Worm (Caenorhabditis elegans) whole organism, early embryonic: Measurements from ENCODE around the gene srt-74.
A peak's percentile ranks its signal among the peaks of the same experiment; 100 is the strongest.

Experiments
- B0310.2 ChIP-seq: sonication (generic microtip); optimal IDR thresholded peaks from 2 replicates; lab custom pipeline; 2016; ENCODE audit warnings: mild to moderate bottlenecking, missing genetic modification characterization, missing compliant biosample characterization
- F13C5.2 ChIP-seq: sonication (generic microtip); optimal IDR thresholded peaks from 2 replicates; lab custom pipeline; 2017; ENCODE audit warnings: mild to moderate bottlenecking, missing genetic modification characterization, inconsistent platforms, missing compliant biosample characterization
- aly-1 ChIP-seq: sonication (generic microtip); optimal IDR thresholded peaks from 2 replicates; lab custom pipeline; 2016; ENCODE audit warnings: missing genetic modification characterization, missing compliant biosample characterization
- ama-1 ChIP-seq: fragments of 150-350 bp; optimal IDR thresholded peaks from 2 replicates; lab custom pipeline; 2014
- ceh-13 ChIP-seq: fragments of 200-800 bp; sonication (Bioruptor generic); optimal IDR thresholded peaks from 2 replicates; lab custom pipeline; 2018; ENCODE audit warnings: mild to moderate bottlenecking, missing genetic modification characterization, missing compliant biosample characterization
- ceh-36 ChIP-seq: sonication (generic microtip); optimal IDR thresholded peaks from 2 replicates; lab custom pipeline; 2016; ENCODE audit warnings: missing genetic modification characterization, inconsistent platforms, missing compliant biosample characterization
- ets-7 ChIP-seq: sonication (generic microtip); optimal IDR thresholded peaks from 2 replicates; lab custom pipeline; 2016; ENCODE audit warnings: missing genotype, missing genetic modification characterization, missing compliant biosample characterization
- flt-1 ChIP-seq: fragments of 200-800 bp; sonication (Bioruptor generic); IDR thresholded peaks from 2 replicates; pipeline ENCODE4 v1.3.6; 2022; ENCODE audit warnings: missing genetic modification characterization, missing compliant biosample characterization
- hmbx-1 ChIP-seq: sonication (generic microtip); optimal IDR thresholded peaks from 2 replicates; lab custom pipeline; 2016; ENCODE audit warnings: mild to moderate bottlenecking, missing genetic modification characterization, missing compliant biosample characterization
- hmg-4 ChIP-seq: fragments of 200-800 bp; sonication (Bioruptor generic); optimal IDR thresholded peaks from 2 replicates; lab custom pipeline; 2018; ENCODE audit warnings: mild to moderate bottlenecking, missing genetic modification characterization, missing compliant biosample characterization
- hnd-1 ChIP-seq: sonication (generic microtip); optimal IDR thresholded peaks from 2 replicates; lab custom pipeline; 2016; ENCODE audit warnings: missing genetic modification characterization, missing compliant biosample characterization
- pes-1 ChIP-seq: fragments of 200-800 bp; sonication (Bioruptor generic); IDR thresholded peaks from 2 replicates; pipeline ENCODE4 v1.3.6; 2022; ENCODE audit warnings: missing genetic modification reagents, missing genetic modification characterization, missing compliant biosample characterization
- scrt-1 ChIP-seq: fragments of 200-800 bp; sonication (Bioruptor generic); IDR thresholded peaks from 2 replicates; pipeline ENCODE4 v1.3.6; 2022; ENCODE audit warnings: missing genetic modification characterization, missing compliant biosample characterization
- sea-1 ChIP-seq: fragments of 200-800 bp; sonication (Bioruptor generic); conservative IDR thresholded peaks from 2 replicates; pipeline ENCODE4 v1.3.6; 2022; ENCODE audit warnings: missing genetic modification characterization, missing compliant biosample characterization
- tbx-11 ChIP-seq: fragments of 200-800 bp; sonication (Bioruptor generic); IDR thresholded peaks from 2 replicates; pipeline ENCODE4 v1.3.6; 2022; ENCODE audit warnings: missing genetic modification characterization, missing compliant biosample characterization
- tbx-37 ChIP-seq: fragments of 200-800 bp; sonication (Bioruptor generic); conservative IDR thresholded peaks from 2 replicates; pipeline ENCODE4 v1.3.6; 2022; ENCODE audit warnings: missing genetic modification reagents, missing genetic modification characterization, missing compliant biosample characterization
- tra-4 ChIP-seq: sonication (generic microtip); optimal IDR thresholded peaks from 2 replicates; lab custom pipeline; 2017; ENCODE audit warnings: missing genetic modification characterization, missing compliant biosample characterization

srt-74 gene

DNA sequence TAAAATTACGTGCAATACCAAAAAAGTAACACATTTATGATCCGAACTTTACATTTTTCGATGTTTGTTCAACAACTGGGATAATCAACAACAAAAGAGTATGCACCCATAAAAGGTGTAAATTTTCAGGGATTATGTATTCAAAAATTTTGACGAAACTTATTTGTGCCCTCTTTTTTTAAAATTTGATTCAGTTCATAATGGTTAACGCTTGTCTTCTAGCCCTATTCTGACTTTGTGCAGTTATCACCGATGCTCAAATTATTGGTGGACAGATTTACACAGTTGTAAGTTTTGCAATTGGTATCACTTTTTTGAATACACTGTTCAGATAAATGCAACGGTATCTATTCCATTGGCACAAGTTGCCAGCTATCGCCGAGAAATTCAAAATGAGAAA, 33.5 kb downstream of the srt-74 start, which contains the start of gene K02E11.6:
Gene K02E11.6, plus strand, starts transcription at position 149 of the 400 bp plus-strand sequence.
- TF ChIP-seq scrt-1 = no peak
- no peak for TF ChIP-seq hnd-1 (tag; lab: Kevin White, UChicago)
- no peak for TF ChIP-seq F13C5.2 (tag; lab: Kevin White, UChicago)
- no peak for TF ChIP-seq ets-7 (tag; lab: Kevin White, UChicago)
- TF ChIP-seq pes-1 = no peak
- TF ChIP-seq aly-1 = no peak

- no peak for TF ChIP-seq tbx-11 (GFP tag; lab: Robert Waterston, UW)
- TF ChIP-seq ets-7 (tag; lab: Kevin White, UChicago) = no peak
- no peak for TF ChIP-seq sea-1
- TF ChIP-seq tbx-37 (GFP tag; lab: Robert Waterston, UW) = no peak
- TF ChIP-seq B0310.2 (tag; lab: Kevin White, UChicago) = no peak
- no peak for TF ChIP-seq hnd-1 (tag; lab: Kevin White, UChicago)
- no peak for TF ChIP-seq ceh-36 (tag; lab: Kevin White, UChicago)
- no peak for TF ChIP-seq ama-1 (lab: Kevin White, UChicago)
- no peak for TF ChIP-seq F13C5.2 (tag; lab: Kevin White, UChicago)
- no peak for TF ChIP-seq scrt-1
- no peak for TF ChIP-seq hmbx-1 (tag; lab: Kevin White, UChicago)
- no peak for TF ChIP-seq tra-4 (tag; lab: Kevin White, UChicago)
- no peak for TF ChIP-seq hmg-4 (GFP tag; lab: Kevin White, UChicago)
- TF ChIP-seq ceh-13 (GFP tag; lab: Kevin White, UChicago) = no peak
- no peak for TF ChIP-seq aly-1
- TF ChIP-seq flt-1 (GFP tag; lab: Robert Waterston, UW) = no peak
- no peak for TF ChIP-seq pes-1
Measured at ce11 chrV:14248025-14248424, 34.1 kb downstream of the srt-74 start, which contains the start of gene K02E11.4. TSS of gene K02E11.4 (minus strand) at chrV:14248125.

- TF ChIP-seq aly-1 (no peak), ets-7 (tag; lab: Kevin White, UChicago) (no peak), flt-1 (GFP tag; lab: Robert Waterston, UW) (no peak), tbx-11 (GFP tag; lab: Robert Waterston, UW) (no peak), tra-4 (tag; lab: Kevin White, UChicago) (no peak), ceh-36 (tag; lab: Kevin White, UChicago) (no peak), F13C5.2 (tag; lab: Kevin White, UChicago) (no peak), B0310.2 (tag; lab: Kevin White, UChicago) (no peak), ceh-13 (GFP tag; lab: Kevin White, UChicago) (no peak), pes-1 (no peak), scrt-1 (no peak), sea-1 (no peak), tbx-37 (GFP tag; lab: Robert Waterston, UW) (no peak), hmbx-1 (tag; lab: Kevin White, UChicago) (no peak), hnd-1 (tag; lab: Kevin White, UChicago) (no peak), hmg-4 (GFP tag; lab: Kevin White, UChicago) (no peak)
Measured at ce11 chrV:14246761-14247160, 35.4 kb downstream of the srt-74 start, which contains the start of gene K02E11.3. TSS of gene K02E11.3 (minus strand) at chrV:14246861.

DNA sequence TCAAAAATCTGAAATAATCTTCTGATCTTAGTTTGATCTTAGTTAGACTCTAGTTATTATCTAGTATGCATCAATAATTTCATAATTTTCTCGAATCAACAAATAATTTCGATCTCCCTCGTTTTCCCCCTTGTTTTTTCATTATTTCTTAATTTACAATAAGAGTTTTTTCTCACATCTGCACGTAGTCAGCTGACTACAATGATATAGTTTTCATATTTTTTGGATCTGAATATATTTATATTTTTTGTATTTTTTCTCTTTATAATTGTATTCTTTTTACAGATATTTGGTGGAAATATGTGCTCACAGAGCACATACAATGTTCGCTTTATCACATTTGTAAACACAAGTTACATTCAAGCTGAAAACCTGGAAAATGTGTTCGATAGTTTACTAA, 38.2 kb downstream of the srt-74 start, which contains the start of gene sre-7:
Gene sre-7, plus strand, starts transcription at position 301 of the 400 bp plus-strand sequence.
- TF ChIP-seq sea-1 (no peak), tbx-37 (GFP tag; lab: Robert Waterston, UW) (no peak), ets-7 (tag; lab: Kevin White, UChicago) (no peak), hmbx-1 (tag; lab: Kevin White, UChicago) (no peak), ceh-13 (GFP tag; lab: Kevin White, UChicago) (no peak), hnd-1 (tag; lab: Kevin White, UChicago) (no peak), F13C5.2 (tag; lab: Kevin White, UChicago) (no peak), flt-1 (GFP tag; lab: Robert Waterston, UW) (no peak), ama-1 (lab: Kevin White, UChicago) (no peak), aly-1 (no peak), ceh-36 (tag; lab: Kevin White, UChicago) (no peak), tbx-11 (GFP tag; lab: Robert Waterston, UW) (no peak), pes-1 (no peak), scrt-1 (no peak), tra-4 (tag; lab: Kevin White, UChicago) (no peak), hmg-4 (GFP tag; lab: Kevin White, UChicago) (no peak), B0310.2 (tag; lab: Kevin White, UChicago) (no peak)

DNA sequence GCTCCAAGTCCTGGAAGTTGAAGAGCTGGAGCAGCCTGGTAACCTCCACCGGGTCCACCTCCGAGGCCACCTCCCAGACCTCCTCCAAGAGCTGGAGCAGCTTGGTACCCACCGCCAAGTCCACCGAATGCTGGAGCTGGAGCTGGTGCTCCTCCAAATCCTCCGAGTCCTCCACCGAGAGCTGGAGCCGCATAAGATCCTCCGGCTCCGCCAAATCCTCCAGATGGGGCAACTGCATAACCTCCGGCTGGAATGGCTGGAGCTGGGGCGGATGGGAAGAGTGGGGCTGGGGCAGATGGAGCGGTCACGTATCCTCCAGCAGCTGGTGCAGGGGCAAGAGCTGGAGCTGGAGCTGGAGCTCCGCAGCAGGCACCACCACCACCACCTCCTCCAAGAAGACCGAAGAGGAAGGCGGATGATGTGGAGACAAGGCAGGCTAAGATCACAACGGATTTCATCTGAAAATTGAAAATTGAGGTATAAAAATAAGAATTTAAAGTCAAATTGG, 41.4 kb downstream of the srt-74 start, which contains the start of gene K02E11.10:
Gene K02E11.10, minus strand, starts transcription at position 458 of the 508 bp plus-strand sequence.
- TF ChIP-seq ama-1 (lab: Kevin White, UChicago) (no peak), hmbx-1 (tag; lab: Kevin White, UChicago) (no peak), B0310.2 (tag; lab: Kevin White, UChicago) (no peak), ceh-13 (GFP tag; lab: Kevin White, UChicago) (no peak), F13C5.2 (tag; lab: Kevin White, UChicago) (no peak), ceh-36 (tag; lab: Kevin White, UChicago) (no peak), pes-1 (no peak), tbx-11 (GFP tag; lab: Robert Waterston, UW) (no peak), aly-1 (no peak), flt-1 (GFP tag; lab: Robert Waterston, UW) (no peak), scrt-1 (no peak), sea-1 (no peak), hnd-1 (tag; lab: Kevin White, UChicago) (no peak), tra-4 (tag; lab: Kevin White, UChicago) (no peak), hmg-4 (GFP tag; lab: Kevin White, UChicago) (no peak)

ce11 chrV:14237447-14237846, 44.7 kb downstream of the srt-74 start:
- 0 out of 2 replicates have a peak, but pooled peaks have one; percentile 25 for TF ChIP-seq sea-1
- TF ChIP-seq flt-1 (GFP tag; lab: Robert Waterston, UW) = 0 out of 2 replicates have a peak, but pooled peaks have one; percentile 42
- peak; percentile 32; the same call in 1 of the 2 replicates for TF ChIP-seq tbx-37 (GFP tag; lab: Robert Waterston, UW)
- peak; percentile 65 for TF ChIP-seq pes-1
- TF ChIP-seq scrt-1 = 0 out of 2 replicates have a peak, but pooled peaks have one; percentile 21

ce11 chrV:14235942-14236341, 46.2 kb downstream of the srt-74 start, which contains the start of gene ent-3:
TSS of gene ent-3 (minus strand) at chrV:14236042.
- TF ChIP-seq scrt-1 (no peak), hnd-1 (tag; lab: Kevin White, UChicago) (no peak), hmg-4 (GFP tag; lab: Kevin White, UChicago) (no peak), F13C5.2 (tag; lab: Kevin White, UChicago) (no peak), B0310.2 (tag; lab: Kevin White, UChicago) (no peak), pes-1 (no peak), aly-1 (no peak), ceh-36 (tag; lab: Kevin White, UChicago) (no peak)
